Fruit fly (Drosophila melanogaster) whole organism, embryonic: ENCODE data around the gene sesB.

Experiments used
- Awh ChIP-seq: fragments of 200-800 bp; sonication (Bioruptor generic); IDR thresholded peaks from 2 replicates; pipeline ENCODE4, ENCODE4 v1.3.6; 2022; ENCODE audit warnings: missing biosample characterization, missing genetic modification characterization
- B-H1 ChIP-seq: fragments of 200-800 bp; sonication (Bioruptor generic); IDR thresholded peaks from 3 replicates; pipeline ENCODE4 v1.3.6; 2022; ENCODE audit warnings: missing biosample characterization, missing genetic modification characterization
- BEAF-32 ChIP-seq: fragments of 200-800 bp; sonication (Bioruptor generic); optimal IDR thresholded peaks from 3 replicates; lab custom pipeline; 2017; ENCODE audit warnings: missing biosample characterization, missing genetic modification characterization, mild to moderate bottlenecking, moderate library complexity, missing genetic modification reagents
- Blimp-1 ChIP-seq: fragments of 200-800 bp; sonication (Bioruptor generic); optimal IDR thresholded peaks from 3 replicates; lab custom pipeline; 2018; ENCODE audit warnings: missing biosample characterization, missing genetic modification characterization, mild to moderate bottlenecking, moderate library complexity, missing genetic modification reagents
- CG1024 ChIP-seq: fragments of 200-800 bp; sonication (Bioruptor generic); IDR thresholded peaks from 2 replicates; pipeline ENCODE4 v1.3.6; 2022; ENCODE audit warnings: missing biosample characterization, missing genetic modification characterization
- CG10321 ChIP-seq: fragments of 200-800 bp; sonication (Bioruptor generic); IDR thresholded peaks from 2 replicates; pipeline ENCODE4 v1.3.6; 2022; ENCODE audit warnings: missing biosample characterization, missing genetic modification characterization
- CG10431 ChIP-seq: fragments of 200-800 bp; sonication (Bioruptor generic); optimal IDR thresholded peaks from 3 replicates; lab custom pipeline; 2018; ENCODE audit warnings: missing biosample characterization, mild to moderate bottlenecking, missing genetic modification characterization
- CG10543 ChIP-seq: fragments of 200-800 bp; sonication (Bioruptor generic); optimal IDR thresholded peaks from 3 replicates; lab custom pipeline; 2017; ENCODE audit warnings: missing biosample characterization, mild to moderate bottlenecking, missing genetic modification characterization, moderate library complexity
- CG11695 ChIP-seq: fragments of 200-800 bp; sonication (Bioruptor generic); IDR thresholded peaks from 3 replicates; pipeline ENCODE4 v1.3.6; 2022; ENCODE audit warnings: missing biosample characterization, missing genetic modification characterization
- CG12155 ChIP-seq: fragments of 200-800 bp; sonication (Bioruptor generic); optimal IDR thresholded peaks from 3 replicates; lab custom pipeline; 2016; ENCODE audit warnings: missing biosample characterization, missing genetic modification characterization
- CG13296 ChIP-seq: fragments of 200-800 bp; sonication (Bioruptor generic); optimal IDR thresholded peaks from 3 replicates; lab custom pipeline; 2018; ENCODE audit warnings: missing biosample characterization, mild to moderate bottlenecking, missing genetic modification characterization
- CG13894 ChIP-seq: fragments of 200-800 bp; sonication (Bioruptor generic); optimal IDR thresholded peaks from 3 replicates; lab custom pipeline; 2018; ENCODE audit warnings: missing biosample characterization, mild to moderate bottlenecking, missing genetic modification characterization, moderate library complexity
- CG14441 ChIP-seq: fragments of 200-800 bp; sonication (Bioruptor generic); IDR thresholded peaks from 2 replicates; pipeline ENCODE4 v1.3.6; 2022; ENCODE audit warnings: missing biosample characterization, missing genetic modification characterization
- CG15073 ChIP-seq: fragments of 200-800 bp; sonication (Bioruptor generic); optimal IDR thresholded peaks from 2 replicates; lab custom pipeline; 2016; ENCODE audit warnings: missing biosample characterization, missing genetic modification characterization
- CG18764 ChIP-seq: fragments of 200-800 bp; sonication (Bioruptor generic); optimal IDR thresholded peaks from 3 replicates; lab custom pipeline; 2016; ENCODE audit warnings: missing biosample characterization, missing genetic modification characterization
- CG2129 ChIP-seq: fragments of 200-800 bp; sonication (Bioruptor generic); IDR thresholded peaks from 2 replicates; pipeline ENCODE4 v1.3.6; 2022; ENCODE audit warnings: missing biosample characterization, missing genetic modification characterization; ENCODE audit not compliant: partially characterized antibody
- CG2202 ChIP-seq: fragments of 200-800 bp; sonication (Bioruptor generic); optimal IDR thresholded peaks from 2 replicates; lab custom pipeline; 2018; ENCODE audit warnings: missing biosample characterization, mild to moderate bottlenecking, missing genetic modification characterization
- CG2678 ChIP-seq: fragments of 200-800 bp; sonication (Bioruptor generic); optimal IDR thresholded peaks from 3 replicates; lab custom pipeline; 2019; ENCODE audit warnings: missing biosample characterization, mild to moderate bottlenecking, missing genetic modification characterization, moderate library complexity
- CG2712 ChIP-seq: fragments of 200-800 bp; optimal IDR thresholded peaks from 3 replicates; lab custom pipeline; 2019; ENCODE audit warnings: missing biosample characterization, mild to moderate bottlenecking, missing genetic modification characterization, moderate library complexity
- CG2875 ChIP-seq: fragments of 200-800 bp; sonication (Bioruptor generic); optimal IDR thresholded peaks from 2 replicates; lab custom pipeline; 2017; ENCODE audit warnings: missing biosample characterization, mild to moderate bottlenecking, missing genetic modification characterization, missing genetic modification reagents
- CG3281 ChIP-seq: fragments of 200-800 bp; sonication (Bioruptor generic); optimal IDR thresholded peaks from 3 replicates; lab custom pipeline; 2017; ENCODE audit warnings: missing biosample characterization, mild to moderate bottlenecking, missing genetic modification characterization
- CG42726 ChIP-seq: fragments of 200-800 bp; sonication (Bioruptor generic); IDR thresholded peaks from 2 replicates; pipeline ENCODE4 v1.3.6; 2022; ENCODE audit warnings: missing biosample characterization, missing genetic modification characterization; ENCODE audit not compliant: partially characterized antibody
- CG4282 ChIP-seq: fragments of 200-800 bp; sonication (Bioruptor generic); optimal IDR thresholded peaks from 2 replicates; lab custom pipeline; 2016; ENCODE audit warnings: missing biosample characterization, missing genetic modification characterization
- CG4360 ChIP-seq: fragments of 200-800 bp; sonication (Bioruptor generic); IDR thresholded peaks from 2 replicates; pipeline ENCODE4 v1.3.6; 2022; ENCODE audit warnings: missing biosample characterization, missing genetic modification characterization
- CG4617 ChIP-seq: fragments of 200-800 bp; sonication (Bioruptor generic); optimal IDR thresholded peaks from 3 replicates; lab custom pipeline; 2016; ENCODE audit warnings: missing biosample characterization, missing genetic modification characterization, borderline replicate concordance
- CG7357 ChIP-seq: fragments of 200-800 bp; sonication (Bioruptor generic); IDR thresholded peaks from 3 replicates; pipeline ENCODE4 v1.3.6; 2022; ENCODE audit warnings: missing biosample characterization, missing genetic modification characterization
- CG8478 ChIP-seq: fragments of >200 bp; optimal IDR thresholded peaks from 2 replicates; lab custom pipeline; 2018
- CG9797 ChIP-seq: fragments of 200-800 bp; sonication (Bioruptor generic); optimal IDR thresholded peaks from 3 replicates; lab custom pipeline; 2018; ENCODE audit warnings: missing biosample characterization, mild to moderate bottlenecking, missing genetic modification characterization
- CrebB ChIP-seq: fragments of 200-800 bp; sonication (Bioruptor generic); optimal IDR thresholded peaks from 3 replicates; lab custom pipeline; 2018; ENCODE audit warnings: missing biosample characterization, mild to moderate bottlenecking, missing genetic modification characterization
- D19B ChIP-seq: fragments of 200-800 bp; sonication (Bioruptor generic); optimal IDR thresholded peaks from 2 replicates; lab custom pipeline; 2017; ENCODE audit warnings: missing biosample characterization, mild to moderate bottlenecking, missing genetic modification characterization
- Dip3 ChIP-seq: fragments of 200-800 bp; sonication (Bioruptor generic); optimal IDR thresholded peaks from 3 replicates; lab custom pipeline; 2016; ENCODE audit warnings: missing biosample characterization, missing genetic modification characterization
- Meics ChIP-seq: fragments of 200-800 bp; sonication (Bioruptor generic); optimal IDR thresholded peaks from 2 replicates; lab custom pipeline; 2017; ENCODE audit warnings: missing biosample characterization, mild to moderate bottlenecking, missing genetic modification characterization
- Nf-YB ChIP-seq: fragments of 200-800 bp; sonication (Bioruptor generic); optimal IDR thresholded peaks from 3 replicates; lab custom pipeline; 2019; ENCODE audit warnings: missing biosample characterization, mild to moderate bottlenecking, missing genetic modification characterization, moderate library complexity
- PHDP ChIP-seq: fragments of 200-800 bp; sonication (Bioruptor generic); optimal IDR thresholded peaks from 3 replicates; lab custom pipeline; 2018; ENCODE audit warnings: missing biosample characterization, mild to moderate bottlenecking, missing genetic modification characterization, moderate library complexity
- Rfx ChIP-seq: fragments of 200-800 bp; sonication (Bioruptor generic); IDR thresholded peaks from 2 replicates; pipeline ENCODE4 v1.3.6; 2022; ENCODE audit warnings: missing biosample characterization, missing genetic modification characterization
- Scr ChIP-seq: fragments of 200-800 bp; sonication (Bioruptor generic); IDR thresholded peaks from 2 replicates; pipeline ENCODE4 v1.3.6; 2022; ENCODE audit warnings: missing biosample characterization, missing genetic modification characterization; ENCODE audit not compliant: partially characterized antibody
- aop ChIP-seq: fragments of 200-800 bp; sonication (Bioruptor generic); IDR thresholded peaks from 2 replicates; pipeline ENCODE4 v1.3.6; 2022; ENCODE audit warnings: missing biosample characterization, missing genetic modification characterization
- bsh ChIP-seq, 2 experiments: fragments of 200-800 bp; sonication (Bioruptor generic); optimal IDR thresholded peaks; 2 replicates each; lab custom pipeline; 2017 to 2018; ENCODE audit warnings: mild to moderate bottlenecking in 2 of 2, missing biosample characterization in 2 of 2, missing genetic modification characterization in 2 of 2, moderate library complexity in 1 of 2
- croc ChIP-seq: fragments of 200-800 bp; sonication (Bioruptor generic); conservative IDR thresholded peaks from 3 replicates; pipeline ENCODE4 v1.3.6; 2022; ENCODE audit warnings: missing biosample characterization, missing genetic modification characterization
- ftz-f1 ChIP-seq: fragments of 200-800 bp; sonication (Bioruptor generic); optimal IDR thresholded peaks from 2 replicates; lab custom pipeline; 2016; ENCODE audit warnings: missing biosample characterization, missing genetic modification characterization
- gcm2 ChIP-seq: fragments of 200-800 bp; sonication (Bioruptor generic); optimal IDR thresholded peaks from 2 replicates; lab custom pipeline; 2016; ENCODE audit warnings: missing biosample characterization, missing genetic modification characterization
- grau ChIP-seq: fragments of 200-800 bp; optimal IDR thresholded peaks from 3 replicates; lab custom pipeline; 2019; ENCODE audit warnings: missing biosample characterization, mild to moderate bottlenecking, missing genetic modification characterization, moderate library complexity
- gsb-n ChIP-seq: fragments of 200-800 bp; sonication (Bioruptor generic); optimal IDR thresholded peaks from 3 replicates; lab custom pipeline; 2018; ENCODE audit warnings: missing biosample characterization, mild to moderate bottlenecking, missing genetic modification characterization
- kay ChIP-seq: fragments of 200-800 bp; sonication (Bioruptor generic); optimal IDR thresholded peaks from 2 replicates; lab custom pipeline; 2016; ENCODE audit warnings: missing biosample characterization, missing genetic modification characterization
- rib ChIP-seq: fragments of 200-800 bp; sonication (Bioruptor generic); IDR thresholded peaks from 2 replicates; pipeline ENCODE4 v1.3.6; 2022; ENCODE audit warnings: missing biosample characterization, missing genetic modification characterization
- run ChIP-seq: fragments of 200-800 bp; sonication (Bioruptor generic); optimal IDR thresholded peaks from 3 replicates; lab custom pipeline; 2018; ENCODE audit warnings: missing biosample characterization, mild to moderate bottlenecking, missing genetic modification characterization
- sima ChIP-seq: fragments of 200-800 bp; sonication (Bioruptor generic); optimal IDR thresholded peaks from 2 replicates; lab custom pipeline; 2016; ENCODE audit warnings: missing biosample characterization, missing genetic modification characterization
- sisA ChIP-seq: fragments of 200-800 bp; sonication (Bioruptor generic); IDR thresholded peaks from 2 replicates; pipeline ENCODE4 v1.3.6; 2022; ENCODE audit warnings: missing biosample characterization, missing genetic modification characterization
- tna ChIP-seq: fragments of 200-800 bp; sonication (Bioruptor generic); IDR thresholded peaks from 2 replicates; pipeline ENCODE4 v1.3.6; 2022; ENCODE audit warnings: missing biosample characterization, missing genetic modification characterization; ENCODE audit not compliant: partially characterized antibody
- tup ChIP-seq: fragments of 200-800 bp; sonication (Bioruptor generic); optimal IDR thresholded peaks from 2 replicates; lab custom pipeline; 2016; ENCODE audit warnings: missing biosample characterization, mild to moderate bottlenecking, missing genetic modification characterization, moderate library complexity

Gene sesB

dm6 chrX:10767350-10768005, 19.3 kb downstream of the sesB start (continued):
- TF ChIP-seq bsh (GFP tag; optimal IDR thresholded peaks at IDR 0.05; lab: Kevin White, UChicago) (peak; percentile 49 to 73), CG4282 (GFP tag; lab: Kevin White, UChicago) (peak; percentile 51), Blimp-1 (GFP tag; lab: Kevin White, UChicago) (peak; percentile 44), CG11695 (GFP tag; lab: Robert Waterston, UW) (0 out of 3 replicates have a peak, but pooled peaks have one; percentile 54), BEAF-32 (no peak), gcm2 (GFP tag; lab: Kevin White, UChicago) (no peak), Meics (GFP tag; lab: Kevin White, UChicago) (peak; percentile 72), PHDP (tag; lab: Kevin White, UChicago) (peak; percentile 47), CG2202 (tag; lab: Kevin White, UChicago) (no peak), Scr (GFP tag; lab: Robert Waterston, UW) (no peak), grau (tag; lab: Kevin White, UChicago) (peak; percentile 64), Rfx (GFP tag; lab: Robert Waterston, UW) (peak; percentile 80), CG9797 (GFP tag; lab: Kevin White, UChicago) (no peak), CG8478 (lab: Kevin White, UChicago) (peak; percentile 88), croc (GFP tag; lab: Robert Waterston, UW) (no peak), tup (GFP tag; lab: Kevin White, UChicago) (no peak), CG10431 (GFP tag; lab: Kevin White, UChicago) (no peak), sima (GFP tag; lab: Kevin White, UChicago) (no peak), CG4617 (GFP tag; lab: Kevin White, UChicago) (no peak), CG14441 (GFP tag; lab: Robert Waterston, UW) (peak; percentile 48; the same call in 1 of the 2 replicates), aop (no peak), CG4360 (GFP tag; lab: Robert Waterston, UW) (peak; percentile 95), Nf-YB (GFP tag; lab: Kevin White, UChicago) (peak; percentile 25), CrebB (tag; lab: Kevin White, UChicago) (peak; percentile 34), CG13296 (GFP tag; lab: Kevin White, UChicago) (peak; percentile 45), CG1024 (GFP tag; lab: Robert Waterston, UW) (peak; percentile 17; the same call in 1 of the 2 replicates), D19B (peak; percentile 34), CG3281 (peak; percentile 68), CG7357 (no peak; the same call in 2 of the 3 replicates), ftz-f1 (GFP tag; lab: Kevin White, UChicago) (no peak), CG2678 (tag; lab: Kevin White, UChicago) (peak; percentile 73), CG13894 (tag; lab: Kevin White, UChicago) (peak; percentile 70), CG42726 (GFP tag; lab: Robert Waterston, UW) (no peak), rib (GFP tag; lab: Robert Waterston, UW) (peak; percentile 82), gsb-n (tag; lab: Kevin White, UChicago) (no peak), Dip3 (peak; percentile 45), CG2712 (tag; lab: Kevin White, UChicago) (peak; percentile 48), sisA (GFP tag; lab: Robert Waterston, UW) (peak; percentile 42), CG10543 (GFP tag; lab: Kevin White, UChicago) (peak; percentile 79), CG2875 (GFP tag; lab: Kevin White, UChicago) (no peak), CG18764 (GFP tag; lab: Kevin White, UChicago) (peak; percentile 17), CG10321 (GFP tag; lab: Robert Waterston, UW) (no peak), CG15073 (no peak), tna (GFP tag; lab: Robert Waterston, UW) (no peak), CG2129 (no peak), CG12155 (GFP tag; lab: Kevin White, UChicago) (peak; percentile 79), B-H1 (no peak), kay (peak; percentile 51), Awh (GFP tag; lab: Robert Waterston, UW) (no peak), run (tag; lab: Kevin White, UChicago) (no peak)
